In genomic region chrX:6265456-6265877, dm6 we compare ENCODE assay signal across 1 fruit fly cellular context.
A peak's percentile ranks its signal among the peaks of the same experiment; 100 is the strongest.
TF ChIP-seq lines count a peak whose summit lies in the region.

No protein-coding gene starts in this region.

TF ChIP-seq in whole organism, embryonic, 481 proteins besides CTCF, POLR2A, EP300 and RAD21 (continued from another document and continues in another):
- TF ChIP-seq Lhr (GFP tag; optimal IDR thresholded peaks at IDR 0.05; lab: Kevin White, UChicago): peak; percentile 91
- peak; percentile 87 for TF ChIP-seq fd64A (GFP tag; optimal IDR thresholded peaks at IDR 0.05; lab: Kevin White, UChicago)
- TF ChIP-seq twi (tag; optimal IDR thresholded peaks at IDR 0.05; lab: Kevin White, UChicago): peak; percentile 88
- TF ChIP-seq inv (GFP tag; IDR thresholded peaks at IDR 0.05; lab: Robert Waterston, UW; ENCODE audit: partially characterized antibody): 0 out of 2 replicates have a peak, but pooled peaks have one; percentile 34
- TF ChIP-seq CG12236 (GFP tag; optimal IDR thresholded peaks at IDR 0.05; lab: Kevin White, UChicago): peak; percentile 96
- TF ChIP-seq pros (GFP tag; optimal IDR thresholded peaks at IDR 0.05; lab: Kevin White, UChicago): no peak
- peak; percentile 95 for TF ChIP-seq grau (tag; optimal IDR thresholded peaks at IDR 0.05; lab: Kevin White, UChicago)
- TF ChIP-seq cwo (GFP tag; optimal IDR thresholded peaks at IDR 0.05; lab: Kevin White, UChicago): peak; percentile 93
- peak; percentile 83 for TF ChIP-seq chm (GFP tag; IDR thresholded peaks at IDR 0.05; lab: Robert Waterston, UW)
- no peak for TF ChIP-seq pfk (GFP tag; optimal IDR thresholded peaks at IDR 0.05; lab: Kevin White, UChicago)
- peak; percentile 95 for TF ChIP-seq tgo (GFP tag; IDR thresholded peaks at IDR 0.05; lab: Robert Waterston, UW)
- peak; percentile 95 for TF ChIP-seq CG10979 (tag; optimal IDR thresholded peaks at IDR 0.05; lab: Kevin White, UChicago)
- peak; percentile 91 for TF ChIP-seq CG3065 (GFP tag; optimal IDR thresholded peaks at IDR 0.05; lab: Kevin White, UChicago)
- no peak for TF ChIP-seq unc-4 (GFP tag; IDR thresholded peaks at IDR 0.05; lab: Robert Waterston, UW; ENCODE audit: partially characterized antibody)
- peak; percentile 81; the same call in 2 of the 3 replicates for TF ChIP-seq CG2199 (GFP tag; IDR thresholded peaks at IDR 0.05; lab: Robert Waterston, UW)
- peak; percentile 88 for TF ChIP-seq ac (GFP tag; optimal IDR thresholded peaks at IDR 0.05; lab: Kevin White, UChicago)
- TF ChIP-seq CG7963 (GFP tag; IDR thresholded peaks at IDR 0.05; lab: Robert Waterston, UW; ENCODE audit: partially characterized antibody): no peak
- peak; percentile 86 for TF ChIP-seq eyg (GFP tag; optimal IDR thresholded peaks at IDR 0.05; lab: Kevin White, UChicago)
- no peak for TF ChIP-seq D (optimal IDR thresholded peaks at IDR 0.05; lab: Kevin White, UChicago)
- TF ChIP-seq D (GFP tag; optimal IDR thresholded peaks at IDR 0.05; lab: Kevin White, UChicago): peak; percentile 96
- TF ChIP-seq CG15073 (GFP tag; optimal IDR thresholded peaks at IDR 0.05; lab: Kevin White, UChicago): peak; percentile 82
- TF ChIP-seq Mad (GFP tag; optimal IDR thresholded peaks at IDR 0.05; lab: Kevin White, UChicago): peak; percentile 95
- peak; percentile 96 for TF ChIP-seq pum (GFP tag; optimal IDR thresholded peaks at IDR 0.05; lab: Kevin White, UChicago)
- TF ChIP-seq ro (GFP tag; IDR thresholded peaks at IDR 0.05; lab: Robert Waterston, UW): peak; percentile 83
- peak; percentile 96 for TF ChIP-seq CG12391 (tag; optimal IDR thresholded peaks at IDR 0.05; lab: Kevin White, UChicago)
- peak; percentile 92 for TF ChIP-seq ab (GFP tag; optimal IDR thresholded peaks at IDR 0.05; lab: Kevin White, UChicago)
- TF ChIP-seq Rfx (GFP tag; IDR thresholded peaks at IDR 0.05; lab: Robert Waterston, UW): peak; percentile 88
- peak; percentile 90 for TF ChIP-seq CG12155 (GFP tag; optimal IDR thresholded peaks at IDR 0.05; lab: Kevin White, UChicago)
- TF ChIP-seq NFAT (GFP tag; IDR thresholded peaks at IDR 0.05; lab: Robert Waterston, UW): peak; percentile 86
- peak; percentile 89 for TF ChIP-seq gsb (GFP tag; IDR thresholded peaks at IDR 0.05; lab: Robert Waterston, UW)
- TF ChIP-seq Poxn (GFP tag; IDR thresholded peaks at IDR 0.05; lab: Robert Waterston, UW): no peak
- peak; percentile 92 for TF ChIP-seq kay (GFP tag; optimal IDR thresholded peaks at IDR 0.05; lab: Kevin White, UChicago)
- TF ChIP-seq CG32532 (GFP tag; IDR thresholded peaks at IDR 0.05; lab: Robert Waterston, UW): peak; percentile 86
- TF ChIP-seq Xbp1 (GFP tag; optimal IDR thresholded peaks at IDR 0.05; lab: Kevin White, UChicago): peak; percentile 97
- TF ChIP-seq mam (GFP tag; optimal IDR thresholded peaks at IDR 0.05; lab: Kevin White, UChicago): peak; percentile 94
- TF ChIP-seq ttk (GFP tag; IDR thresholded peaks at IDR 0.05; lab: Robert Waterston, UW): peak; percentile 96
- TF ChIP-seq Dbx (GFP tag; IDR thresholded peaks at IDR 0.05; lab: Robert Waterston, UW): peak; percentile 87
- TF ChIP-seq ash1 (GFP tag; optimal IDR thresholded peaks at IDR 0.05; lab: Kevin White, UChicago): no peak
- peak; percentile 95 for TF ChIP-seq CG7786 (GFP tag; optimal IDR thresholded peaks at IDR 0.05; lab: Kevin White, UChicago)
- TF ChIP-seq ap (GFP tag; IDR thresholded peaks at IDR 0.05; lab: Robert Waterston, UW): peak; percentile 91
- TF ChIP-seq Rx (GFP tag; IDR thresholded peaks at IDR 0.05; lab: Robert Waterston, UW): peak; percentile 91
- TF ChIP-seq vnd (GFP tag; IDR thresholded peaks at IDR 0.05; lab: Robert Waterston, UW; ENCODE audit: partially characterized antibody): 0 out of 3 replicates have a peak, but pooled peaks have one; percentile 29
- TF ChIP-seq disco-r (GFP tag; optimal IDR thresholded peaks at IDR 0.05; lab: Kevin White, UChicago): peak; percentile 93
- peak; percentile 91 for TF ChIP-seq CG3847 (GFP tag; IDR thresholded peaks at IDR 0.05; lab: Robert Waterston, UW)
- peak; percentile 91 for TF ChIP-seq pho (GFP tag; optimal IDR thresholded peaks at IDR 0.05; lab: Kevin White, UChicago)
- no peak; the same call in 2 of the 3 replicates for TF ChIP-seq HLH4C (GFP tag; IDR thresholded peaks at IDR 0.05; lab: Robert Waterston, UW; ENCODE audit: partially characterized antibody)
- no peak for TF ChIP-seq Hr39 (optimal IDR thresholded peaks at IDR 0.05; lab: Kevin White, UChicago)
- TF ChIP-seq fu2 (GFP tag; optimal IDR thresholded peaks at IDR 0.05; lab: Kevin White, UChicago): peak; percentile 91
- TF ChIP-seq Gsc (GFP tag; IDR thresholded peaks at IDR 0.05; lab: Robert Waterston, UW): peak; percentile 84
- TF ChIP-seq CG10431 (GFP tag; optimal IDR thresholded peaks at IDR 0.05; lab: Kevin White, UChicago): peak; percentile 50
- TF ChIP-seq CG1832 (GFP tag; optimal IDR thresholded peaks at IDR 0.05; lab: Kevin White, UChicago): no peak
- TF ChIP-seq CkIIα-i1 (GFP tag; IDR thresholded peaks at IDR 0.05; lab: Robert Waterston, UW): peak; percentile 70; the same call in 1 of the 2 replicates
- TF ChIP-seq nerfin-2 (GFP tag; IDR thresholded peaks at IDR 0.05; lab: Robert Waterston, UW; ENCODE audit: partially characterized antibody): peak; percentile 36; the same call in 1 of the 2 replicates
- peak; percentile 94 for TF ChIP-seq CG17328 (GFP tag; IDR thresholded peaks at IDR 0.05; lab: Robert Waterston, UW)
- TF ChIP-seq CrebB (tag; optimal IDR thresholded peaks at IDR 0.05; lab: Kevin White, UChicago): peak; percentile 87
- peak; percentile 89 for TF ChIP-seq CG5180 (GFP tag; optimal IDR thresholded peaks at IDR 0.05; lab: Kevin White, UChicago)
- TF ChIP-seq trh (GFP tag; optimal IDR thresholded peaks at IDR 0.05; lab: Kevin White, UChicago): peak; percentile 87
- TF ChIP-seq Hr78 (GFP tag; optimal IDR thresholded peaks at IDR 0.05; lab: Kevin White, UChicago): peak in 1 of 2 experiments; percentile 89
- TF ChIP-seq Mes4 (GFP tag; optimal IDR thresholded peaks at IDR 0.05; lab: Kevin White, UChicago): peak; percentile 96
- TF ChIP-seq CG13624 (GFP tag; optimal IDR thresholded peaks at IDR 0.05; lab: Kevin White, UChicago): peak; percentile 92
- TF ChIP-seq CG4854 (GFP tag; optimal IDR thresholded peaks at IDR 0.05; lab: Kevin White, UChicago): peak; percentile 93
- peak; percentile 97 for TF ChIP-seq CG6689 (GFP tag; IDR thresholded peaks at IDR 0.05; lab: Robert Waterston, UW)
- peak; percentile 97 for TF ChIP-seq CG7556 (GFP tag; optimal IDR thresholded peaks at IDR 0.05; lab: Kevin White, UChicago)
- peak; percentile 91 for TF ChIP-seq CHES-1-like (GFP tag; optimal IDR thresholded peaks at IDR 0.05; lab: Kevin White, UChicago)
- TF ChIP-seq Drgx (GFP tag; IDR thresholded peaks at IDR 0.05; lab: Robert Waterston, UW): peak; percentile 95
- peak; percentile 96 for TF ChIP-seq Optix (GFP tag; IDR thresholded peaks at IDR 0.05; lab: Robert Waterston, UW)
- peak; percentile 95 for TF ChIP-seq CG8944 (GFP tag; optimal IDR thresholded peaks at IDR 0.05; lab: Kevin White, UChicago)
- TF ChIP-seq gcm2 (GFP tag; optimal IDR thresholded peaks at IDR 0.05; lab: Kevin White, UChicago): peak; percentile 91
- TF ChIP-seq pan (optimal IDR thresholded peaks at IDR 0.05; lab: Kevin White, UChicago): no peak
- peak in 1 of 2 experiments; percentile 95 for TF ChIP-seq pan (GFP tag; optimal IDR thresholded peaks at IDR 0.05 in 1 of 2, IDR thresholded peaks at IDR 0.05 in 1 of 2)
- peak; percentile 96 for TF ChIP-seq chif (GFP tag; optimal IDR thresholded peaks at IDR 0.05; lab: Kevin White, UChicago)
- no peak for TF ChIP-seq usp (GFP tag; optimal IDR thresholded peaks at IDR 0.05; lab: Kevin White, UChicago)
- TF ChIP-seq CG18262 (tag; optimal IDR thresholded peaks at IDR 0.05; lab: Kevin White, UChicago): peak; percentile 98
- peak; percentile 96 for TF ChIP-seq CG4820 (GFP tag; optimal IDR thresholded peaks at IDR 0.05; lab: Kevin White, UChicago)
- TF ChIP-seq Lim3 (GFP tag; IDR thresholded peaks at IDR 0.05; lab: Robert Waterston, UW): peak; percentile 87
- TF ChIP-seq CG2116 (GFP tag; optimal IDR thresholded peaks at IDR 0.05; lab: Kevin White, UChicago): peak; percentile 84
- TF ChIP-seq CG17802 (tag; optimal IDR thresholded peaks at IDR 0.05; lab: Kevin White, UChicago): peak; percentile 80
- no peak for TF ChIP-seq hkb (optimal IDR thresholded peaks at IDR 0.05; lab: Kevin White, UChicago)
- peak; percentile 97 for TF ChIP-seq hkb (GFP tag; IDR thresholded peaks at IDR 0.05; lab: Robert Waterston, UW)
- TF ChIP-seq CG15514 (GFP tag; optimal IDR thresholded peaks at IDR 0.05; lab: Kevin White, UChicago): peak; percentile 88
- TF ChIP-seq B-H2 (GFP tag; optimal IDR thresholded peaks at IDR 0.05; lab: Kevin White, UChicago): peak; percentile 67
- peak; percentile 81 for TF ChIP-seq CG9932 (GFP tag; IDR thresholded peaks at IDR 0.05; lab: Robert Waterston, UW)
- TF ChIP-seq CG5953 (GFP tag; IDR thresholded peaks at IDR 0.05; lab: Robert Waterston, UW): peak; percentile 89
- TF ChIP-seq eve (GFP tag; optimal IDR thresholded peaks at IDR 0.05; lab: Kevin White, UChicago): no peak
- TF ChIP-seq CG7372 (GFP tag; IDR thresholded peaks at IDR 0.05; lab: Robert Waterston, UW): peak; percentile 93
- TF ChIP-seq nau (GFP tag; optimal IDR thresholded peaks at IDR 0.05; lab: Kevin White, UChicago): peak; percentile 97
- peak; percentile 87 for TF ChIP-seq CG10274 (GFP tag; optimal IDR thresholded peaks at IDR 0.05; lab: Kevin White, UChicago)
- peak; percentile 95 for TF ChIP-seq oc (tag; optimal IDR thresholded peaks at IDR 0.05; lab: Kevin White, UChicago)
- peak; percentile 93 for TF ChIP-seq CG1603 (tag; optimal IDR thresholded peaks at IDR 0.05; lab: Kevin White, UChicago)
- peak in 1 of 2 experiments; percentile 71 for TF ChIP-seq tll (GFP tag; optimal IDR thresholded peaks at IDR 0.05; lab: Kevin White, UChicago)
- TF ChIP-seq Trl (optimal IDR thresholded peaks at IDR 0.05; lab: Kevin White, UChicago): no peak
- peak; percentile 96 for TF ChIP-seq Trl (GFP tag; optimal IDR thresholded peaks at IDR 0.05; lab: Kevin White, UChicago)
- peak; percentile 88 for TF ChIP-seq Bdp1 (GFP tag; optimal IDR thresholded peaks at IDR 0.05; lab: Kevin White, UChicago)
- TF ChIP-seq NC2α (GFP tag; optimal IDR thresholded peaks at IDR 0.05; lab: Kevin White, UChicago): peak; percentile 92
- TF ChIP-seq CG14965 (GFP tag; optimal IDR thresholded peaks at IDR 0.05; lab: Kevin White, UChicago; ENCODE audit: borderline replicate concordance): peak; percentile 69
- TF ChIP-seq kah (GFP tag; optimal IDR thresholded peaks at IDR 0.05; lab: Kevin White, UChicago): peak; percentile 92
- TF ChIP-seq CG31388 (GFP tag; optimal IDR thresholded peaks at IDR 0.05; lab: Kevin White, UChicago): peak; percentile 90
- peak; percentile 96 for TF ChIP-seq CG10209 (GFP tag; optimal IDR thresholded peaks at IDR 0.05; lab: Kevin White, UChicago)
- peak; percentile 47; the same call in 1 of the 2 replicates for TF ChIP-seq dan (GFP tag; IDR thresholded peaks at IDR 0.05; lab: Robert Waterston, UW)
- TF ChIP-seq sisA (GFP tag; IDR thresholded peaks at IDR 0.05; lab: Robert Waterston, UW): peak; percentile 95
- peak; percentile 95 for TF ChIP-seq CG9437 (GFP tag; optimal IDR thresholded peaks at IDR 0.05; lab: Kevin White, UChicago)
- peak in 1 of 3 experiments; percentile 91 for TF ChIP-seq lola (GFP tag; optimal IDR thresholded peaks at IDR 0.05; lab: Kevin White, UChicago)
- peak; percentile 71; the same call in 1 of the 2 replicates for TF ChIP-seq aop (GFP tag; IDR thresholded peaks at IDR 0.05; lab: Robert Waterston, UW)
- TF ChIP-seq CG4730 (GFP tag; IDR thresholded peaks at IDR 0.05; lab: Robert Waterston, UW): peak; percentile 92
- peak; percentile 68 for TF ChIP-seq CG4360 (GFP tag; IDR thresholded peaks at IDR 0.05; lab: Robert Waterston, UW)
- TF ChIP-seq CG10366 (GFP tag; IDR thresholded peaks at IDR 0.05; lab: Robert Waterston, UW): peak; percentile 93
- peak; percentile 66 for TF ChIP-seq Hey (tag; optimal IDR thresholded peaks at IDR 0.05; lab: Kevin White, UChicago)
- TF ChIP-seq CG18764 (GFP tag; optimal IDR thresholded peaks at IDR 0.05; lab: Kevin White, UChicago): peak; percentile 91
- 0 out of 2 replicates have a peak, but pooled peaks have one; percentile 23 for TF ChIP-seq Dref (GFP tag; IDR thresholded peaks at IDR 0.05; lab: Robert Waterston, UW)
- peak; percentile 87 for TF ChIP-seq CG7357 (GFP tag; IDR thresholded peaks at IDR 0.05; lab: Robert Waterston, UW)
- TF ChIP-seq CG1233 (GFP tag; optimal IDR thresholded peaks at IDR 0.05; lab: Kevin White, UChicago): peak; percentile 91
- peak; percentile 97 for TF ChIP-seq Hsf (GFP tag; optimal IDR thresholded peaks at IDR 0.05; lab: Kevin White, UChicago)
- no peak for TF ChIP-seq tna (GFP tag; IDR thresholded peaks at IDR 0.05; lab: Robert Waterston, UW; ENCODE audit: partially characterized antibody)
- peak; percentile 96 for TF ChIP-seq NC2β (GFP tag; optimal IDR thresholded peaks at IDR 0.05; lab: Kevin White, UChicago)
- TF ChIP-seq CG3163 (GFP tag; optimal IDR thresholded peaks at IDR 0.05; lab: Kevin White, UChicago): peak; percentile 82
- TF ChIP-seq nom (GFP tag; optimal IDR thresholded peaks at IDR 0.05; lab: Kevin White, UChicago): peak; percentile 54
- TF ChIP-seq Dip3 (GFP tag; optimal IDR thresholded peaks at IDR 0.05; lab: Kevin White, UChicago): peak; percentile 94
- peak; percentile 91 for TF ChIP-seq CG4707 (GFP tag; optimal IDR thresholded peaks at IDR 0.05; lab: Kevin White, UChicago)
- peak; percentile 87 for TF ChIP-seq CG14667 (GFP tag; IDR thresholded peaks at IDR 0.05; lab: Robert Waterston, UW)
- peak; percentile 73 for TF ChIP-seq CG13894 (tag; optimal IDR thresholded peaks at IDR 0.05; lab: Kevin White, UChicago)
- no peak for TF ChIP-seq zen2 (GFP tag; IDR thresholded peaks at IDR 0.05; lab: Robert Waterston, UW; ENCODE audit: partially characterized antibody)
- TF ChIP-seq Spps (tag; optimal IDR thresholded peaks at IDR 0.05; lab: Kevin White, UChicago): peak; percentile 82
- peak; percentile 94 for TF ChIP-seq NfI (GFP tag; optimal IDR thresholded peaks at IDR 0.05; lab: Kevin White, UChicago)
- peak; percentile 88 for TF ChIP-seq sob (GFP tag; IDR thresholded peaks at IDR 0.05; lab: Robert Waterston, UW)
- TF ChIP-seq wor (GFP tag; IDR thresholded peaks at IDR 0.05; lab: Robert Waterston, UW): peak; percentile 96
- TF ChIP-seq Scr (GFP tag; IDR thresholded peaks at IDR 0.05; lab: Robert Waterston, UW; ENCODE audit: partially characterized antibody): 0 out of 2 replicates have a peak, but pooled peaks have one; percentile 33
- TF ChIP-seq p53 (GFP tag; optimal IDR thresholded peaks at IDR 0.05; lab: Kevin White, UChicago): peak; percentile 84
- peak; percentile 98 for TF ChIP-seq gem (tag; optimal IDR thresholded peaks at IDR 0.05; lab: Kevin White, UChicago)
- peak; percentile 89 for TF ChIP-seq CG6765 (GFP tag; optimal IDR thresholded peaks at IDR 0.05; lab: Kevin White, UChicago)
